Worm (Caenorhabditis elegans) whole organism, L4/young adult: Measurements from ENCODE around the gene Y51A2D.21.

ENCODE experiments used
- W03F9.2 ChIP-seq: fragments of 150-350 bp; optimal IDR thresholded peaks from 2 replicates; lab custom pipeline; 2014; ENCODE audit warnings: missing biosample characterization, missing genetic modification characterization
- him-1 ChIP-seq: sonication (generic microtip); optimal IDR thresholded peaks from 2 replicates; lab custom pipeline; 2016; ENCODE audit warnings: missing genotype, missing genetic modification reagents, missing genetic modification characterization, missing compliant biosample characterization

- TF ChIP-seq him-1 (tag; lab: Kevin White, UChicago) (no peak), W03F9.2 (tag; lab: Kevin White, UChicago) (peak; percentile 30)
Measured at ce11 chrV:18614498-18614897, 42.9 kb downstream of the Y51A2D.21 start.
